Fruit fly (Drosophila melanogaster) Kc167 (cell line): Measurements from ENCODE around the gene bai.

ENCODE experiments used
- Myc ChIP-seq: fragments of >200 bp; optimal IDR thresholded peaks from 2 replicates; lab custom pipeline; 2017; ENCODE audit warnings: missing external identifiers
- Sin3A ChIP-seq: fragments of >200 bp; optimal IDR thresholded peaks from 2 replicates; lab custom pipeline; 2018; ENCODE audit warnings: missing external identifiers
- h ChIP-seq: fragments of >200 bp; optimal IDR thresholded peaks from 3 replicates; lab custom pipeline; 2018; ENCODE audit warnings: missing external identifiers
- insv ChIP-seq: fragments of >200 bp; optimal IDR thresholded peaks from 3 replicates; lab custom pipeline; 2018; ENCODE audit warnings: missing external identifiers
- psq ChIP-seq: fragments of >200 bp; optimal IDR thresholded peaks from 2 replicates; lab custom pipeline; 2017; ENCODE audit warnings: missing external identifiers
- ttk ChIP-seq: sonication (Bioruptor generic); optimal IDR thresholded peaks from 2 replicates; lab custom pipeline; 2017; ENCODE audit warnings: missing external identifiers

bai gene

dm6 chr3R:25027281-25028219, 11.6 kb upstream of the bai start:
- TF ChIP-seq Sin3A (lab: Kevin White, UChicago): no peak
- no peak for TF ChIP-seq psq (lab: Kevin White, UChicago)

dm6 chr3R:25032686-25033085, 6.5 kb upstream of the bai start:
- TF ChIP-seq ttk (lab: Kevin White, UChicago): no peak
- no peak for TF ChIP-seq Myc (lab: Kevin White, UChicago)
- no peak for TF ChIP-seq insv (lab: Kevin White, UChicago)
- TF ChIP-seq psq (lab: Kevin White, UChicago): no peak
- no peak for TF ChIP-seq h (lab: Kevin White, UChicago)
- TF ChIP-seq Sin3A (lab: Kevin White, UChicago): no peak

dm6 chr3R:25033142-25033586, 6.0 kb upstream of the bai start, which contains the start of gene Smg6:
Smg6 (minus strand) TSS chr3R:25033465.
- TF ChIP-seq h (lab: Kevin White, UChicago) (no peak), Sin3A (lab: Kevin White, UChicago) (no peak), ttk (lab: Kevin White, UChicago) (no peak), Myc (lab: Kevin White, UChicago) (no peak), psq (lab: Kevin White, UChicago) (no peak), insv (lab: Kevin White, UChicago) (no peak)

- TF ChIP-seq Sin3A (lab: Kevin White, UChicago) (no peak), insv (lab: Kevin White, UChicago) (no peak), psq (lab: Kevin White, UChicago) (no peak)
Measured at dm6 chr3R:25036644-25037043, 2.5 kb upstream of the bai start, which contains the start of gene CG31115. CG31115 (plus strand) TSS chr3R:25036944.

- TF ChIP-seq h (lab: Kevin White, UChicago): no peak
- no peak for TF ChIP-seq Sin3A (lab: Kevin White, UChicago)
- TF ChIP-seq Myc (lab: Kevin White, UChicago): no peak
- TF ChIP-seq insv (lab: Kevin White, UChicago): no peak
- no peak for TF ChIP-seq ttk (lab: Kevin White, UChicago)
- TF ChIP-seq psq (lab: Kevin White, UChicago): no peak
Measured at dm6 chr3R:25044816-25045551, 5.8 kb downstream of the bai start, which contains the start of gene 5PtaseI. 5PtaseI (minus strand) TSS chr3R:25045151.

- TF ChIP-seq Sin3A (lab: Kevin White, UChicago): no peak
Measured at dm6 chr3R:25046023-25046422, 6.8 kb downstream of the bai start, which contains the start of gene CG11786. CG11786 (plus strand) TSS chr3R:25046323.

- TF ChIP-seq insv (lab: Kevin White, UChicago) (no peak), ttk (lab: Kevin White, UChicago) (no peak), psq (lab: Kevin White, UChicago) (no peak), Myc (lab: Kevin White, UChicago) (no peak), h (lab: Kevin White, UChicago) (no peak), Sin3A (lab: Kevin White, UChicago) (no peak)
Measured at dm6 chr3R:25047504-25047903, 8.3 kb downstream of the bai start, which contains the start of gene CG11790. CG11790 (plus strand) TSS chr3R:25047706.

- TF ChIP-seq Myc (lab: Kevin White, UChicago) (no peak), Sin3A (lab: Kevin White, UChicago) (no peak), h (lab: Kevin White, UChicago) (no peak), ttk (lab: Kevin White, UChicago) (no peak), psq (lab: Kevin White, UChicago) (no peak), insv (lab: Kevin White, UChicago) (no peak)
Measured at dm6 chr3R:25049383-25049741, 10.2 kb downstream of the bai start, which contains the start of gene CG11791. CG11791 (plus strand) TSS chr3R:25049616.

dm6 chr3R:25049742-25050517, 10.8 kb downstream of the bai start:
- no peak for TF ChIP-seq insv (lab: Kevin White, UChicago)
- TF ChIP-seq psq (lab: Kevin White, UChicago): no peak

dm6 chr3R:25050649-25051048, 11.5 kb downstream of the bai start:
- TF ChIP-seq Myc (lab: Kevin White, UChicago) (no peak), ttk (lab: Kevin White, UChicago) (no peak), insv (lab: Kevin White, UChicago) (no peak), Sin3A (lab: Kevin White, UChicago) (no peak), psq (lab: Kevin White, UChicago) (no peak)
